Worm (Caenorhabditis elegans): ENCODE data around the gene nsph-3.1.
"Not testable (repeated sequence)": the region's sequence is repeated elsewhere in the genome, so short reads cannot be mapped to it uniquely, and the experiment has no call there.

Gene nsph-3.1

ce11 chrIV:10979689-10980088 lies 30.1 kb downstream of the nsph-3.1 start:
- no peak for TF ChIP-seq tbx-11 (GFP tag; IDR thresholded peaks at IDR 0.05)
- TF ChIP-seq ceh-36 (tag; optimal IDR thresholded peaks at IDR 0.05): no peak
- no peak for TF ChIP-seq ama-1 (optimal IDR thresholded peaks at IDR 0.05)
- TF ChIP-seq tra-4 (tag; optimal IDR thresholded peaks at IDR 0.05): no peak
- no peak for TF ChIP-seq scrt-1 (GFP tag; IDR thresholded peaks at IDR 0.05)
- TF ChIP-seq hmbx-1 (tag; optimal IDR thresholded peaks at IDR 0.05): no peak
- TF ChIP-seq flt-1 (GFP tag; IDR thresholded peaks at IDR 0.05): no peak
- TF ChIP-seq ets-7 (tag; optimal IDR thresholded peaks at IDR 0.05): no peak
- TF ChIP-seq ceh-13 (GFP tag; optimal IDR thresholded peaks at IDR 0.05): no peak
- no peak for TF ChIP-seq sea-1 (GFP tag; conservative IDR thresholded peaks at IDR 0.05)
- no peak for TF ChIP-seq hmg-4 (GFP tag; optimal IDR thresholded peaks at IDR 0.05)
- TF ChIP-seq B0310.2 (tag; optimal IDR thresholded peaks at IDR 0.05): no peak
- TF ChIP-seq F13C5.2 (tag; optimal IDR thresholded peaks at IDR 0.05): no peak
- no peak for TF ChIP-seq tbx-37 (GFP tag; conservative IDR thresholded peaks at IDR 0.05)
- no peak for TF ChIP-seq hnd-1 (tag; optimal IDR thresholded peaks at IDR 0.05)
- TF ChIP-seq pes-1 (GFP tag; IDR thresholded peaks at IDR 0.05): no peak
- TF ChIP-seq aly-1 (tag; optimal IDR thresholded peaks at IDR 0.05): no peak

- TF ChIP-seq hmg-4 (GFP tag; optimal IDR thresholded peaks at IDR 0.05): no peak
- TF ChIP-seq hmbx-1 (tag; optimal IDR thresholded peaks at IDR 0.05): no peak
These were observed 31.0 kb downstream of the nsph-3.1 start for ce11 chrIV:10980628-10981027.

- TF ChIP-seq tra-4 (tag; optimal IDR thresholded peaks at IDR 0.05) (no peak), ets-7 (tag; optimal IDR thresholded peaks at IDR 0.05) (no peak), ceh-36 (tag; optimal IDR thresholded peaks at IDR 0.05) (no peak), flt-1 (GFP tag; IDR thresholded peaks at IDR 0.05) (no peak), B0310.2 (tag; optimal IDR thresholded peaks at IDR 0.05) (no peak), sea-1 (GFP tag; conservative IDR thresholded peaks at IDR 0.05) (no peak), scrt-1 (GFP tag; IDR thresholded peaks at IDR 0.05) (no peak), hmg-4 (GFP tag; optimal IDR thresholded peaks at IDR 0.05) (no peak), tbx-37 (GFP tag; conservative IDR thresholded peaks at IDR 0.05) (no peak), ceh-13 (GFP tag; optimal IDR thresholded peaks at IDR 0.05) (no peak), ama-1 (optimal IDR thresholded peaks at IDR 0.05) (no peak), tbx-11 (GFP tag; IDR thresholded peaks at IDR 0.05) (no peak), pes-1 (GFP tag; IDR thresholded peaks at IDR 0.05) (no peak)
These were observed 32.2 kb downstream of the nsph-3.1 start, which contains the start of gene Y43E12A.2 for ce11 chrIV:10981761-10982160. Y43E12A.2 (plus strand) TSS chrIV:10982061.

ce11 chrIV:10985568-10986035 lies 36.0 kb downstream of the nsph-3.1 start, which contains the start of gene cyb-2.1:
cyb-2.1 (plus strand) TSS chrIV:10985985.
- TF ChIP-seq hmbx-1 (tag; optimal IDR thresholded peaks at IDR 0.05) (no peak), tra-4 (tag; optimal IDR thresholded peaks at IDR 0.05) (no peak), pes-1 (GFP tag; IDR thresholded peaks at IDR 0.05) (no peak), ceh-13 (GFP tag; optimal IDR thresholded peaks at IDR 0.05) (no peak), B0310.2 (tag; optimal IDR thresholded peaks at IDR 0.05) (no peak), hmg-4 (GFP tag; optimal IDR thresholded peaks at IDR 0.05) (no peak), ama-1 (optimal IDR thresholded peaks at IDR 0.05) (no peak)

ce11 chrIV:10987342-10987945 lies 37.8 kb downstream of the nsph-3.1 start, which contains the start of gene Y43E12A.3:
Y43E12A.3 (plus strand) TSS chrIV:10987895.
- not testable (repeated sequence) for TF ChIP-seq scrt-1 (GFP tag; IDR thresholded peaks at IDR 0.05); tbx-37 (GFP tag; conservative IDR thresholded peaks at IDR 0.05); sea-1 (GFP tag; conservative IDR thresholded peaks at IDR 0.05)

ce11 chrIV:10990699-10991098 lies 41.1 kb downstream of the nsph-3.1 start, which contains the start of gene F13H10.5:
F13H10.5 (plus strand) TSS chrIV:10990999.
- TF ChIP-seq tbx-37 (GFP tag; conservative IDR thresholded peaks at IDR 0.05): no peak

Measured in whole organism, early embryonic.